Worm (Caenorhabditis elegans) whole organism, young adult: ENCODE results near the gene F29F11.20.

Experiments
- B0019.2 ChIP-seq: fragments of 200-800 bp; sonication (Bioruptor generic); conservative IDR thresholded peaks from 2 replicates; pipeline ENCODE4 v1.3.6; 2022; ENCODE audit warnings: missing genetic modification reagents, missing genetic modification characterization, missing compliant biosample characterization
- B0261.1 ChIP-seq: sonication (generic microtip); optimal IDR thresholded peaks from 2 replicates; lab custom pipeline; 2016; ENCODE audit warnings: mild to moderate bottlenecking, missing genetic modification characterization, moderate library complexity, missing compliant biosample characterization
- B0336.3 ChIP-seq: fragments of 200-800 bp; sonication (Bioruptor generic); IDR thresholded peaks from 2 replicates; pipeline ENCODE4 v1.3.6; 2022; ENCODE audit warnings: missing genetic modification characterization, missing compliant biosample characterization
- C06A6.2 ChIP-seq: fragments of 200-800 bp; sonication (Bioruptor generic); conservative IDR thresholded peaks from 2 replicates; pipeline ENCODE4 v1.3.6; 2022; ENCODE audit warnings: missing genetic modification characterization, missing compliant biosample characterization
- C17E4.6 ChIP-seq: fragments of 200-800 bp; sonication (Bioruptor generic); IDR thresholded peaks from 2 replicates; pipeline ENCODE4 v1.3.6; 2022; ENCODE audit warnings: missing genetic modification reagents, missing genetic modification characterization, missing compliant biosample characterization
- D2030.7 ChIP-seq: fragments of 200-800 bp; sonication (Bioruptor generic); IDR thresholded peaks from 2 replicates; pipeline ENCODE4 v1.3.6; 2022; ENCODE audit warnings: missing genetic modification reagents, missing genetic modification characterization, missing compliant biosample characterization
- F10E7.11 ChIP-seq: sonication (generic microtip); optimal IDR thresholded peaks from 2 replicates; lab custom pipeline; 2017; ENCODE audit warnings: mild to moderate bottlenecking, missing genetic modification characterization, moderate library complexity, missing compliant biosample characterization
- F22D6.2 ChIP-seq: sonication (generic microtip); optimal IDR thresholded peaks from 2 replicates; lab custom pipeline; 2016; ENCODE audit warnings: mild to moderate bottlenecking, missing genetic modification characterization, missing compliant biosample characterization
- F23B12.7 ChIP-seq: sonication (generic microtip); optimal IDR thresholded peaks from 2 replicates; lab custom pipeline; 2017; ENCODE audit warnings: missing genetic modification characterization, mild to moderate bottlenecking, missing compliant biosample characterization, antibody characterized with exemption, moderate library complexity; ENCODE audit not compliant: insufficient read depth
- F55B11.4 ChIP-seq: sonication (generic microtip); optimal IDR thresholded peaks from 2 replicates; lab custom pipeline; 2016; ENCODE audit warnings: missing compliant biosample characterization, missing genetic modification characterization, borderline replicate concordance; ENCODE audit not compliant: insufficient read depth
- Y53G8AR.9 ChIP-seq: fragments of 200-800 bp; sonication (Bioruptor generic); conservative IDR thresholded peaks from 2 replicates; pipeline ENCODE4 v1.3.6; 2022; ENCODE audit warnings: missing genetic modification reagents, missing genetic modification characterization, missing compliant biosample characterization
- ama-1 ChIP-seq, 3 experiments: fragments of 150-350 bp in 1 of 3; sonication (generic microtip) in 2 of 3; optimal IDR thresholded peaks; 2 replicates each; lab custom pipeline; 2014 to 2018; ENCODE audit warnings: missing biosample characterization in 2 of 3, missing genetic modification characterization in 2 of 3, missing genetic modification reagents in 2 of 3
- athp-1 ChIP-seq: sonication (generic microtip); optimal IDR thresholded peaks from 2 replicates; lab custom pipeline; 2017; ENCODE audit warnings: mild to moderate bottlenecking, missing genetic modification characterization, missing compliant biosample characterization
- attf-3 ChIP-seq: fragments of 200-800 bp; sonication (Bioruptor generic); conservative IDR thresholded peaks from 2 replicates; pipeline ENCODE4 v1.3.6; 2022; ENCODE audit warnings: missing genetic modification reagents, missing genetic modification characterization, missing compliant biosample characterization
- attf-6 ChIP-seq: fragments of 200-800 bp; sonication (Bioruptor generic); IDR thresholded peaks from 2 replicates; pipeline ENCODE4 v1.3.6; 2022; ENCODE audit warnings: missing genetic modification reagents, missing genetic modification characterization, missing compliant biosample characterization
- cebp-2 ChIP-seq: fragments of 200-800 bp; sonication (Bioruptor generic); IDR thresholded peaks from 2 replicates; pipeline ENCODE4 v1.3.6; 2022; ENCODE audit warnings: missing genetic modification characterization, missing compliant biosample characterization
- ceh-27 ChIP-seq: fragments of 200-800 bp; sonication (Bioruptor generic); optimal IDR thresholded peaks from 2 replicates; lab custom pipeline; 2018; ENCODE audit warnings: mild to moderate bottlenecking, missing genetic modification characterization, moderate library complexity, missing compliant biosample characterization
- ceh-40 ChIP-seq: fragments of 200-800 bp; sonication (Bioruptor generic); IDR thresholded peaks from 2 replicates; pipeline ENCODE4 v1.3.6; 2022; ENCODE audit warnings: missing genetic modification characterization, missing compliant biosample characterization
- ceh-58 ChIP-seq: fragments of 200-800 bp; sonication (Bioruptor generic); IDR thresholded peaks from 2 replicates; pipeline ENCODE4 v1.3.6; 2022; ENCODE audit warnings: missing genetic modification characterization, missing compliant biosample characterization
- ceh-79 ChIP-seq: sonication (generic microtip); optimal IDR thresholded peaks from 2 replicates; lab custom pipeline; 2017; ENCODE audit warnings: mild to moderate bottlenecking, missing genetic modification characterization, missing compliant biosample characterization
- chd-7 ChIP-seq: sonication (generic microtip); optimal IDR thresholded peaks from 2 replicates; lab custom pipeline; 2016; ENCODE audit warnings: mild to moderate bottlenecking, missing genetic modification characterization, moderate library complexity, missing compliant biosample characterization
- dpff-1 ChIP-seq: sonication (generic microtip); optimal IDR thresholded peaks from 2 replicates; lab custom pipeline; 2017; ENCODE audit warnings: mild to moderate bottlenecking, missing genetic modification characterization, missing compliant biosample characterization
- dpl-1 ChIP-seq: fragments of 150-350 bp; optimal IDR thresholded peaks from 2 replicates; lab custom pipeline; 2014; ENCODE audit warnings: missing biosample characterization, missing genetic modification reagents, missing genetic modification characterization
- gei-17 ChIP-seq: fragments of 200-800 bp; sonication (Bioruptor generic); optimal IDR thresholded peaks from 2 replicates; lab custom pipeline; 2018; ENCODE audit warnings: mild to moderate bottlenecking, missing genetic modification characterization, missing compliant biosample characterization
- hrde-1 ChIP-seq: sonication (generic microtip); optimal IDR thresholded peaks from 2 replicates; lab custom pipeline; 2016; ENCODE audit warnings: missing genetic modification characterization, mild to moderate bottlenecking, missing compliant biosample characterization, moderate library complexity, missing genotype, missing genetic modification reagents, borderline replicate concordance
- hsf-1 ChIP-seq: fragments of 200-800 bp; sonication (Bioruptor generic); IDR thresholded peaks from 2 replicates; pipeline ENCODE4 v1.3.6; 2022; ENCODE audit warnings: missing genetic modification reagents, missing genetic modification characterization, missing compliant biosample characterization
- let-526 ChIP-seq: fragments of 200-800 bp; sonication (Bioruptor generic); IDR thresholded peaks from 2 replicates; pipeline ENCODE4 v1.3.6; 2022; ENCODE audit warnings: missing genetic modification reagents, missing genetic modification characterization, missing compliant biosample characterization
- lin-54 ChIP-seq: fragments of 200-800 bp; sonication (Bioruptor generic); optimal IDR thresholded peaks from 2 replicates; lab custom pipeline; 2018; ENCODE audit warnings: mild to moderate bottlenecking, missing genetic modification characterization, missing compliant biosample characterization
- lsy-27 ChIP-seq: sonication (generic microtip); optimal IDR thresholded peaks from 2 replicates; lab custom pipeline; 2017; ENCODE audit warnings: missing genetic modification characterization, mild to moderate bottlenecking, missing compliant biosample characterization, antibody characterized with exemption, missing genotype, borderline replicate concordance; ENCODE audit not compliant: insufficient read depth
- madf-3 ChIP-seq: fragments of 200-800 bp; sonication (Bioruptor generic); IDR thresholded peaks from 2 replicates; pipeline ENCODE4 v1.3.6; 2022; ENCODE audit warnings: missing genetic modification reagents, missing genetic modification characterization, missing compliant biosample characterization
- madf-8 ChIP-seq: fragments of 200-800 bp; sonication (Bioruptor generic); conservative IDR thresholded peaks from 2 replicates; pipeline ENCODE4 v1.3.6; 2022; ENCODE audit warnings: missing genetic modification reagents, missing genetic modification characterization, missing compliant biosample characterization
- mxl-1 ChIP-seq: sonication (generic microtip); optimal IDR thresholded peaks from 2 replicates; lab custom pipeline; 2016; ENCODE audit warnings: missing genetic modification characterization, missing compliant biosample characterization
- nhr-120 ChIP-seq: fragments of 200-800 bp; sonication (Bioruptor generic); IDR thresholded peaks from 2 replicates; pipeline ENCODE4 v1.3.6; 2022; ENCODE audit warnings: missing genetic modification characterization, missing compliant biosample characterization
- nhr-179 ChIP-seq: sonication (generic microtip); optimal IDR thresholded peaks from 2 replicates; lab custom pipeline; 2016; ENCODE audit warnings: mild to moderate bottlenecking, missing genetic modification characterization, missing compliant biosample characterization
- nhr-27 ChIP-seq: fragments of 200-800 bp; sonication (Bioruptor generic); optimal IDR thresholded peaks from 2 replicates; lab custom pipeline; 2018; ENCODE audit warnings: mild to moderate bottlenecking, missing genetic modification characterization, moderate library complexity, missing compliant biosample characterization
- rcor-1 ChIP-seq: fragments of 200-800 bp; sonication (Bioruptor generic); IDR thresholded peaks from 2 replicates; pipeline ENCODE4 v1.3.6; 2022; ENCODE audit warnings: missing genetic modification reagents, missing genetic modification characterization, missing compliant biosample characterization
- rec-8 ChIP-seq, 2 experiments: sonication (generic microtip); optimal IDR thresholded peaks; 2 replicates each; lab custom pipeline; 2016; ENCODE audit warnings: mild to moderate bottlenecking in 2 of 2, missing genetic modification characterization in 2 of 2, missing genetic modification reagents in 2 of 2, missing genotype in 2 of 2, missing biosample characterization in 1 of 2, missing compliant biosample characterization in 1 of 2, moderate library complexity in 1 of 2
- repo-1 ChIP-seq: sonication (generic microtip); optimal IDR thresholded peaks from 2 replicates; lab custom pipeline; 2017; ENCODE audit warnings: mild to moderate bottlenecking, missing genetic modification characterization, missing compliant biosample characterization
- sdz-38 ChIP-seq: sonication (generic microtip); optimal IDR thresholded peaks from 2 replicates; lab custom pipeline; 2016; ENCODE audit warnings: missing genotype, missing genetic modification characterization, missing compliant biosample characterization
- snpc-1.3 ChIP-seq: sonication (generic microtip); optimal IDR thresholded peaks from 2 replicates; lab custom pipeline; 2017; ENCODE audit warnings: missing genetic modification characterization, mild to moderate bottlenecking, missing compliant biosample characterization, antibody characterized with exemption, moderate library complexity, missing genotype, missing genetic modification reagents; ENCODE audit not compliant: insufficient read depth
- snpc-3.4 ChIP-seq: sonication (generic microtip); optimal IDR thresholded peaks from 2 replicates; lab custom pipeline; 2017; ENCODE audit warnings: missing genetic modification characterization, mild to moderate bottlenecking, missing compliant biosample characterization, antibody characterized with exemption, moderate library complexity, missing genotype, missing genetic modification reagents
- sptf-2 ChIP-seq: fragments of 200-800 bp; sonication (Bioruptor generic); optimal IDR thresholded peaks from 2 replicates; lab custom pipeline; 2018; ENCODE audit warnings: mild to moderate bottlenecking, missing genetic modification characterization, missing compliant biosample characterization
- tbp1 ChIP-seq: fragments of 200-800 bp; sonication (Bioruptor generic); optimal IDR thresholded peaks from 2 replicates; lab custom pipeline; 2018; ENCODE audit warnings: mild to moderate bottlenecking, missing genetic modification characterization, missing compliant biosample characterization
- tbx-9 ChIP-seq: sonication (generic microtip); optimal IDR thresholded peaks from 2 replicates; lab custom pipeline; 2016; ENCODE audit warnings: borderline replicate concordance, missing genetic modification characterization, inconsistent platforms, missing compliant biosample characterization
- ztf-18 ChIP-seq: sonication (generic microtip); optimal IDR thresholded peaks from 2 replicates; lab custom pipeline; 2016; ENCODE audit warnings: missing genotype, mild to moderate bottlenecking, missing genetic modification characterization, missing compliant biosample characterization
- ztf-26 ChIP-seq: sonication (generic microtip); optimal IDR thresholded peaks from 2 replicates; lab custom pipeline; 2017; ENCODE audit warnings: missing genetic modification characterization, missing compliant biosample characterization
- ztf-28 ChIP-seq: fragments of 200-800 bp; sonication (Bioruptor generic); IDR thresholded peaks from 2 replicates; pipeline ENCODE4 v1.3.6; 2022; ENCODE audit warnings: missing genetic modification reagents, missing genetic modification characterization, missing compliant biosample characterization
- ztf-3 ChIP-seq: fragments of 200-800 bp; sonication (Bioruptor generic); optimal IDR thresholded peaks from 2 replicates; lab custom pipeline; 2018; ENCODE audit warnings: mild to moderate bottlenecking, missing genetic modification characterization, missing compliant biosample characterization

The F29F11.20 gene

ce11 chrV:10659343-10659742, 28.4 kb upstream of the F29F11.20 start:
- no peak for TF ChIP-seq nhr-179 (tag; lab: Kevin White, UChicago)
- 0 out of 2 replicates have a peak, but pooled peaks have one; percentile 12 for TF ChIP-seq D2030.7 (GFP tag; lab: Robert Waterston, UW)
- TF ChIP-seq gei-17 (GFP tag; lab: Kevin White, UChicago): no peak
- TF ChIP-seq snpc-1.3: no peak
- TF ChIP-seq ztf-28 (GFP tag; lab: Robert Waterston, UW): no peak
- TF ChIP-seq F23B12.7 (tag; lab: Kevin White, UChicago): no peak
- no peak; the same call in 1 of the 2 replicates for TF ChIP-seq Y53G8AR.9 (GFP tag; lab: Robert Waterston, UW)
- TF ChIP-seq C06A6.2 (GFP tag; lab: Robert Waterston, UW): no peak
- TF ChIP-seq lin-54 (GFP tag; lab: Kevin White, UChicago): peak; percentile 16
- TF ChIP-seq madf-3 (GFP tag; lab: Robert Waterston, UW): no peak
- 0 out of 2 replicates have a peak, but pooled peaks have one; percentile 43 for TF ChIP-seq hsf-1 (GFP tag; lab: Robert Waterston, UW)
- no peak for TF ChIP-seq madf-8 (GFP tag; lab: Robert Waterston, UW)
- no peak for TF ChIP-seq ceh-79 (tag; lab: Kevin White, UChicago)
- no peak for TF ChIP-seq sdz-38 (tag; lab: Kevin White, UChicago)
- no peak for TF ChIP-seq ceh-58 (GFP tag; lab: Robert Waterston, UW)
- no peak for TF ChIP-seq rec-8 (tag; optimal IDR thresholded peaks at IDR 0.05; lab: Kevin White, UChicago)
- TF ChIP-seq attf-3: no peak
- no peak for TF ChIP-seq ztf-26
- TF ChIP-seq hrde-1 (tag; lab: Kevin White, UChicago): peak; percentile 59
- TF ChIP-seq mxl-1: peak; percentile 10
- 0 out of 2 replicates have a peak, but pooled peaks have one; percentile 43 for TF ChIP-seq C17E4.6
- TF ChIP-seq nhr-120 (GFP tag; lab: Robert Waterston, UW): no peak
- no peak for TF ChIP-seq cebp-2 (GFP tag; lab: Robert Waterston, UW)
- no peak for TF ChIP-seq ztf-3 (GFP tag; lab: Kevin White, UChicago)
- TF ChIP-seq repo-1 (tag; lab: Kevin White, UChicago): no peak
- no peak for TF ChIP-seq tbx-9 (tag; lab: Kevin White, UChicago)
- TF ChIP-seq sptf-2: no peak
- TF ChIP-seq F10E7.11 (tag; lab: Kevin White, UChicago): no peak
- TF ChIP-seq ceh-40: no peak
- TF ChIP-seq dpl-1 (GFP tag; lab: Kevin White, UChicago): no peak
- no peak for TF ChIP-seq ceh-27
- no peak for TF ChIP-seq rcor-1 (GFP tag; lab: Robert Waterston, UW)
- no peak for TF ChIP-seq F22D6.2 (tag; lab: Kevin White, UChicago)
- TF ChIP-seq ztf-18: no peak
- TF ChIP-seq lsy-27: no peak
- TF ChIP-seq ama-1 (optimal IDR thresholded peaks at IDR 0.05; lab: Kevin White, UChicago): no peak
- no peak for TF ChIP-seq ama-1 (GFP tag; optimal IDR thresholded peaks at IDR 0.05; lab: Kevin White, UChicago)
- peak; percentile 29; the same call in 1 of the 2 replicates for TF ChIP-seq B0336.3
- TF ChIP-seq athp-1 (tag; lab: Kevin White, UChicago): no peak
- no peak for TF ChIP-seq B0261.1 (tag; lab: Kevin White, UChicago)
- TF ChIP-seq chd-7 (tag; lab: Kevin White, UChicago): no peak
- no peak for TF ChIP-seq F55B11.4 (tag; lab: Kevin White, UChicago)
- TF ChIP-seq attf-6 (GFP tag; lab: Robert Waterston, UW): no peak
- no peak for TF ChIP-seq B0019.2 (GFP tag; lab: Robert Waterston, UW)
- TF ChIP-seq nhr-27 (tag; lab: Kevin White, UChicago): no peak
- TF ChIP-seq dpff-1 (tag; lab: Kevin White, UChicago): no peak
- no peak for TF ChIP-seq snpc-3.4 (tag; lab: Kevin White, UChicago)
- no peak for TF ChIP-seq tbp1 (GFP tag; lab: Kevin White, UChicago)
- TF ChIP-seq let-526 (GFP tag; lab: Robert Waterston, UW): no peak
